Fruit fly (Drosophila melanogaster): Measurements from ENCODE around the gene CG13992.

Gene CG13992

DNA sequence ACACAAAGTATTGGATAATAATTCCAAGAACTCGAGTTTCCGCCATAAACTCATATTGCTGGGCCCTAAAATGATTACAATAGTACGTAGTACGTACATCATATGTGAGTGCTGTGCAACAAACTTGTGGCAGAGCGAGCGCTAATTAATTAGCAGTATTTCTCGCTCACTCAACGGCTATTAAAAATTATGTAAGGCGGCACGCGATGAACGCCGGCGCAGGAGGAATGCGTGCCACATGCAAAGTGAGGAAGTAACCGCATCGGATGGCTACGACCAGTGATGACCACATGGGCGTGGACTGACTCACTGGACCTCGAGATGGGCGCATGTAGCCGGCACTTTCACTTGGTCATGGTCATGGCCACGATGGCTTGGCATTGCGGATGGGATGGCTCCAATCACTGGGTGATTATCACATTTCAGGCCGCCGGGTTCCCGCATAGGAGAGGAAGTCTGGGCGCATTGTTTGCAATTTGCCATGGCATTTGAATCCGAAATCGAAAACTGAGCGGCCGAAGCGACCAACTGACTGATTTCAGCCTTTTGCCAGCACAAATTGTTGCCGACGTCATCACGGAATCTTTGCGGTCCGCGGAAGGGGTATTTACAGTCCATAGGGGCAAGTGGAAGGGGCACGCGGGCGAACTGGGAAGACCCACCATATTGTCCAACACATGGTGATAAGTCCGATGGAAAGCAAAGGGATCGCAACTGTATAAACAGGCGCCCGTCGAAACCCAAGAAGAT lies 6.2 kb downstream of the CG13992 start:
- TF ChIP-seq ovo (GFP tag; optimal IDR thresholded peaks at IDR 0.05) (no peak), cnc (optimal IDR thresholded peaks at IDR 0.05) (no peak), CG11617 (GFP tag; optimal IDR thresholded peaks at IDR 0.05) (no peak), CG7101 (tag; optimal IDR thresholded peaks at IDR 0.05) (no peak), Crg-1 (GFP tag; optimal IDR thresholded peaks at IDR 0.05) (peak; percentile 0), tj (GFP tag; optimal IDR thresholded peaks at IDR 0.05) (peak; percentile 93), CG7045 (GFP tag; optimal IDR thresholded peaks at IDR 0.05) (no peak)

dm6 chr2L:5959863-5960658 lies 7.5 kb downstream of the CG13992 start, which contains the start of gene Vm26Aa:
Gene Vm26Aa (minus strand): TSS chr2L:5960340.
- TF ChIP-seq tj (GFP tag; optimal IDR thresholded peaks at IDR 0.05) (peak; percentile 98), CG7101 (tag; optimal IDR thresholded peaks at IDR 0.05) (no peak)

DNA sequence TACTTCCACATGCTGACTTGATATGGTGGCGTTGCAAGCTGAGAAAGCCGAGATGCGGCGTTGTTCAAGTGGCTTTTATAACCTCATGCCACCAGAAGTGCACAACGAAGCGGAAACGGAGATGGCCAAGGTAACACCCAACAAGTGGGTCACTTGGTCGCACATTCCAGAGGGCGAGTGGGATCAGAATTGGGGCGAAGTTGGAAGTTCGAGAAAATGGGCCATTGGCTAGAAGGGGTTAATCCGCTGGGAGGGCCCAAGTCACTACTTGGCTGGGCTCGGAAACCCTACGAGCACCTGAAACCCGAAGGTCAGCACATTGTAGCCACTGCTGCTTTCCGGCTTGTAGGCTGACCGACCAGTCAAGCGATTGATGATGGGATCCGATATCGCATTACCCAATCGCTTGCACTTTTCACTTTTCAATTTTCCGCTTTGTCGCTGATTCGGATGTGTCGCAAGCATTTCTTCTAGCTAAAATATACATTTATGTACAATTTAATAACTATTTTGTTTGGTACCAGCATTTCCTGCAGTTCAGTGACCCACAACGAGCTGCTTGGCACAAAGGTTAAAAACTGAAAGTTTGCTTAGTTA lies 8.9 kb downstream of the CG13992 start, which contains the start of gene Vm26Ac:
Gene Vm26Ac, minus strand, starts transcription at position 51 of the 597 bp plus-strand sequence.
- TF ChIP-seq kay (GFP tag; ENCODE audit: borderline replicate concordance) (no peak), tj (GFP tag; optimal IDR thresholded peaks at IDR 0.05) (peak; percentile 97), bab1 (GFP tag; optimal IDR thresholded peaks at IDR 0.05) (no peak), CG5204 (GFP tag; optimal IDR thresholded peaks at IDR 0.05) (no peak)

DNA sequence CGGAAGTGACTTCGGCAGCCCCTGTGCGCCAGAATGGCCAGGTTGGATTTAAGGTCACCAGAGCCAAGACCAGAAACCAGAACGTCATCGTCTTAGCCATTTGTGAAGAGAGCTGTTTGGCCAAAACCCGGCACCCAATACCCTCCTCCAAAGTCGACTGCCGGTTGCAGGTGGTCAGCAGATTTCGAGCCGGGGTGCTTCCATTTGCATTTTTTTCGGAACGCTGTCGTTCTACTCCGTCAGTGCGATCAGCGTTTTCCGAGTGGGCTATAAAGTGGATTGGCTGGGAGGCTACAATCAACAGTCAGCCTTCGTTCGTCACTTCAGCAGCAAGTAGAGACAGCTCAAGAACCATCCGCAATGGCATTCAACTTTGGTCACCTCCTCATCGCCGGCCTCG lies 10.8 kb downstream of the CG13992 start, which contains the start of the genes CG13998 and Vm26Ab:
Gene CG13998, minus strand, starts transcription at position 114 of the 400 bp plus-strand sequence.
Gene Vm26Ab, plus strand, starts transcription at position 299 of the 400 bp plus-strand sequence.
- peak; percentile 99 for TF ChIP-seq tj (GFP tag; optimal IDR thresholded peaks at IDR 0.05)
- TF ChIP-seq CG12768 (GFP tag; optimal IDR thresholded peaks at IDR 0.05): no peak

dm6 chr2L:5956153-5956552 lies 11.4 kb downstream of the CG13992 start, which contains the start of gene CG13999:
Gene CG13999 (minus strand): TSS chr2L:5956466.
- no peak for TF ChIP-seq tj (GFP tag; optimal IDR thresholded peaks at IDR 0.05)
- no peak for TF ChIP-seq cnc (optimal IDR thresholded peaks at IDR 0.05)
- no peak for TF ChIP-seq CG14711 (tag; optimal IDR thresholded peaks at IDR 0.05)
- TF ChIP-seq Mnt (GFP tag; optimal IDR thresholded peaks at IDR 0.05): no peak
- no peak for TF ChIP-seq CG7101 (tag; optimal IDR thresholded peaks at IDR 0.05)
- no peak for TF ChIP-seq CG11617 (GFP tag; optimal IDR thresholded peaks at IDR 0.05)
- no peak for TF ChIP-seq pad (GFP tag; optimal IDR thresholded peaks at IDR 0.05)
- TF ChIP-seq CG5204 (GFP tag; optimal IDR thresholded peaks at IDR 0.05): no peak
- no peak for TF ChIP-seq kay (GFP tag; ENCODE audit: borderline replicate concordance)
- no peak for TF ChIP-seq toe (GFP tag; optimal IDR thresholded peaks at IDR 0.05)
- no peak for TF ChIP-seq ovo (GFP tag; optimal IDR thresholded peaks at IDR 0.05)
- no peak for TF ChIP-seq bab1 (GFP tag; optimal IDR thresholded peaks at IDR 0.05)
- TF ChIP-seq cic (GFP tag; optimal IDR thresholded peaks at IDR 0.05): no peak
- TF ChIP-seq Crg-1 (GFP tag; optimal IDR thresholded peaks at IDR 0.05): no peak
- no peak for TF ChIP-seq CG33017 (tag; optimal IDR thresholded peaks at IDR 0.05)
- no peak for TF ChIP-seq Hr96 (GFP tag; optimal IDR thresholded peaks at IDR 0.05)
- TF ChIP-seq Clk (GFP tag; optimal IDR thresholded peaks at IDR 0.05): no peak
- no peak for TF ChIP-seq CG1620 (GFP tag; optimal IDR thresholded peaks at IDR 0.05)
- TF ChIP-seq CG7045 (GFP tag; optimal IDR thresholded peaks at IDR 0.05): no peak

- TF ChIP-seq Clk (GFP tag; optimal IDR thresholded peaks at IDR 0.05) (peak; percentile 11), kay (GFP tag; ENCODE audit: borderline replicate concordance) (no peak), CG12768 (GFP tag; optimal IDR thresholded peaks at IDR 0.05) (no peak), CG7045 (GFP tag; optimal IDR thresholded peaks at IDR 0.05) (peak; percentile 43), Hr96 (GFP tag; optimal IDR thresholded peaks at IDR 0.05) (no peak), CG11617 (GFP tag; optimal IDR thresholded peaks at IDR 0.05) (peak; percentile 70), CG7101 (tag; optimal IDR thresholded peaks at IDR 0.05) (peak; percentile 54), cic (GFP tag; optimal IDR thresholded peaks at IDR 0.05) (peak; percentile 34), Crg-1 (GFP tag; optimal IDR thresholded peaks at IDR 0.05) (peak; percentile 34), CG1620 (GFP tag; optimal IDR thresholded peaks at IDR 0.05) (peak; percentile 78), cnc (optimal IDR thresholded peaks at IDR 0.05) (no peak), bab1 (GFP tag; optimal IDR thresholded peaks at IDR 0.05) (peak; percentile 72), ovo (GFP tag; optimal IDR thresholded peaks at IDR 0.05) (peak; percentile 32), CG14711 (tag; optimal IDR thresholded peaks at IDR 0.05) (peak; percentile 51), tj (GFP tag; optimal IDR thresholded peaks at IDR 0.05) (peak; percentile 62), CG33017 (tag; optimal IDR thresholded peaks at IDR 0.05) (no peak), CG5204 (GFP tag; optimal IDR thresholded peaks at IDR 0.05) (peak; percentile 72), pad (GFP tag; optimal IDR thresholded peaks at IDR 0.05) (peak; percentile 71), Mnt (GFP tag; optimal IDR thresholded peaks at IDR 0.05) (peak; percentile 51), toe (GFP tag; optimal IDR thresholded peaks at IDR 0.05) (no peak)
Observed at dm6 chr2L:5948775-5949526, 18.6 kb downstream of the CG13992 start, which contains the start of gene CG9044. Gene CG9044 (plus strand): TSS chr2L:5949450.

Data from whole organism, adult.